In the genomic region with DNA sequence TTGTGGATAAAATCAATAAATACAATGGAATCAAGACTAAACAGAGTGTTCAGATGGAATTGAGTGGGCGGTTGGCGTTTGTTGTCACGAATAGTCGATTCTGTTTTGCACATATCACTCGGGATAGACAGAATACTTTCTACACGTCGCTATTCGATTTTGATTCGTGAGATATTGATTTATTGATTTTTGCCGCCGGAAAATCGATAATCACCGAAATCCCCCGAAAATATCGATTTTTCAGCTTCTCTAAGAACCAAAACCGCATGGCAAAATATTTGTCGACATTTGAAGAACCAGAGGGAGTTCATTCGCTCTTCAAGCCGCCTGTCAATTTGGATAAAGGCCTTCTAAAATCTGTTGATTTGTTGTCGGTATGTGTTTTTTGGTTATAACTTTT, we compare ENCODE assay signal across 4 worm cellular contexts.
TF ChIP-seq lines count a peak whose summit lies in the region.

No protein-coding gene starts in this region.

TF ChIP-seq in whole organism, L3 larva, 47 proteins besides CTCF, POLR2A, EP300 and RAD21:
- TF ChIP-seq ceh-28 (tag; optimal IDR thresholded peaks at IDR 0.05; lab: Kevin White, UChicago) = peak; percentile 92
- no peak for TF ChIP-seq ZK546.5 (tag; optimal IDR thresholded peaks at IDR 0.05; lab: Kevin White, UChicago)
- no peak for TF ChIP-seq lin-15B (tag; optimal IDR thresholded peaks at IDR 0.05; lab: Kevin White, UChicago)
TF ChIP-seq in whole organism, L3 larva: peak in this region for 1.

TF ChIP-seq in whole organism, L4 larva, 104 proteins besides CTCF, POLR2A, EP300 and RAD21:
- TF ChIP-seq Y48G9A.11 (GFP tag; IDR thresholded peaks at IDR 0.05; lab: Robert Waterston, UW) = no peak
- peak; percentile 97 for TF ChIP-seq ceh-28 (tag; optimal IDR thresholded peaks at IDR 0.05; lab: Kevin White, UChicago)

TF ChIP-seq in whole organism, late embryonic, 69 proteins besides CTCF, POLR2A, EP300 and RAD21:
- TF ChIP-seq ceh-48 (tag; optimal IDR thresholded peaks at IDR 0.05; lab: Kevin White, UChicago) (peak; percentile 45), F13H6.1 (tag; optimal IDR thresholded peaks at IDR 0.05; lab: Kevin White, UChicago) (no peak)
TF ChIP-seq in whole organism, late embryonic: peak in this region for 1.

TF ChIP-seq in whole organism, midembryonic, 9 proteins besides CTCF, POLR2A, EP300 and RAD21:
- no peak for TF ChIP-seq ref-1 (GFP tag; conservative IDR thresholded peaks at IDR 0.05; lab: Robert Waterston, UW)
- peak; percentile 77 for TF ChIP-seq T22C8.4 (GFP tag; IDR thresholded peaks at IDR 0.05; lab: Robert Waterston, UW)
- no peak for TF ChIP-seq flt-1 (GFP tag; IDR thresholded peaks at IDR 0.05; lab: Robert Waterston, UW)
